Fruit fly (Drosophila melanogaster): Measurements from ENCODE around the gene Cpr76Ba.

DNA sequence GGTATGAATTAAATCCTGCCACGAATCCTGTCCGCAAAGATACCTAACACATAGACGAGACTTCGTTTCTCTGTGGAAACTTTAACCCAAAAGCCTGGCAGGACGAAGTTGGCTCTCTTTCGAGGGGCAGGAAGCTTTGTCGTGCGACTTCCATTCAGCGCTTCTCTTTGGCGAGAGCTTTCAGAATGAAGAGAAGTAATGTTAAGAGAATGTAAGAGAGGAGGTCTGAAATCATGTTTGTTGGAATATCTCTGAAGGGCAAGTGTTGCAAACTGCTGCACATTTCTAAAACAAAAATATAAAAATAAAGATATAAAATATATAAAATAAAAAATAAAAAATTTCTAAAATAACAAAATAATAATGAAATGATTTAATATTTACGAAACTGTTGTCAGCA, 36.1 kb downstream of the Cpr76Ba start:
- TF ChIP-seq insv (optimal IDR thresholded peaks at IDR 0.05): no peak
- no peak for TF ChIP-seq Sin3A (optimal IDR thresholded peaks at IDR 0.05)
- TF ChIP-seq psq (optimal IDR thresholded peaks at IDR 0.05): no peak
- no peak for TF ChIP-seq ttk (optimal IDR thresholded peaks at IDR 0.05)
- no peak for TF ChIP-seq Myc (optimal IDR thresholded peaks at IDR 0.05)
- TF ChIP-seq h (optimal IDR thresholded peaks at IDR 0.05): no peak

Measured in Kc167 (cell line).